Fruit fly (Drosophila melanogaster): Measurements from ENCODE around the gene CG6638.

- no peak for TF ChIP-seq Rel (GFP tag; optimal IDR thresholded peaks at IDR 0.05)
- TF ChIP-seq Rel (tag; optimal IDR thresholded peaks at IDR 0.05): no peak
- TF ChIP-seq h (GFP tag; optimal IDR thresholded peaks at IDR 0.05): no peak
- TF ChIP-seq OdsH (GFP tag; optimal IDR thresholded peaks at IDR 0.05): no peak
- TF ChIP-seq N (GFP tag; optimal IDR thresholded peaks at IDR 0.05): no peak
These were observed 48.0 kb downstream of the CG6638 start for dm6 chr3L:8527829-8528228.

Measured in whole organism, wandering third instar larva.